Worm (Caenorhabditis elegans): Measurements from ENCODE around the gene T03G6.7.

Gene T03G6.7

ce11 chrX:2585655-2586054 lies 8.2 kb upstream of the T03G6.7 start, which contains the start of gene H01M10.2:
Gene H01M10.2, minus strand, starts transcription at chrX:2585755.
- TF ChIP-seq ztf-22 (GFP tag; optimal IDR thresholded peaks at IDR 0.05): no peak
- no peak for TF ChIP-seq ztf-25 (GFP tag; IDR thresholded peaks at IDR 0.05)
- no peak for TF ChIP-seq dpff-1 (tag; optimal IDR thresholded peaks at IDR 0.05)
- TF ChIP-seq unc-130 (GFP tag; optimal IDR thresholded peaks at IDR 0.05): no peak
- TF ChIP-seq ets-4 (GFP tag; optimal IDR thresholded peaks at IDR 0.05): no peak
- TF ChIP-seq nhr-27 (tag; optimal IDR thresholded peaks at IDR 0.05): no peak

- TF ChIP-seq tbp1 (GFP tag; optimal IDR thresholded peaks at IDR 0.05): no peak
Measured at ce11 chrX:2588012-2588411, 5.8 kb upstream of the T03G6.7 start.

- TF ChIP-seq tbx-9 (tag; optimal IDR thresholded peaks at IDR 0.05; ENCODE audit: borderline replicate concordance): no peak
- TF ChIP-seq hmg-1.2 (GFP tag; IDR thresholded peaks at IDR 0.05): no peak
- no peak for TF ChIP-seq somi-1 (GFP tag; optimal IDR thresholded peaks at IDR 0.05)
- TF ChIP-seq Y56A3A.18 (GFP tag; IDR thresholded peaks at IDR 0.05): no peak
- TF ChIP-seq attf-6 (GFP tag; IDR thresholded peaks at IDR 0.05): no peak
- no peak for TF ChIP-seq hsf-1 (GFP tag; IDR thresholded peaks at IDR 0.05)
- TF ChIP-seq B0019.2 (GFP tag; conservative IDR thresholded peaks at IDR 0.05): no peak
- TF ChIP-seq aptf-3 (GFP tag; IDR thresholded peaks at IDR 0.05): no peak
- TF ChIP-seq lag-1 (GFP tag; IDR thresholded peaks at IDR 0.05): no peak
- TF ChIP-seq F57A8.1 (GFP tag; optimal IDR thresholded peaks at IDR 0.05): no peak
- no peak for TF ChIP-seq nfyb-1 (GFP tag; IDR thresholded peaks at IDR 0.05)
- TF ChIP-seq dpl-1 (GFP tag; optimal IDR thresholded peaks at IDR 0.05): no peak
- TF ChIP-seq F22D6.2 (tag; optimal IDR thresholded peaks at IDR 0.05): no peak
- no peak for TF ChIP-seq hlh-26 (GFP tag; conservative IDR thresholded peaks at IDR 0.05)
- TF ChIP-seq lsl-1 (GFP tag; optimal IDR thresholded peaks at IDR 0.05): no peak
- TF ChIP-seq B0261.1 (tag; optimal IDR thresholded peaks at IDR 0.05): no peak
- no peak for TF ChIP-seq hmg-20 (GFP tag; IDR thresholded peaks at IDR 0.05)
Measured at ce11 chrX:2590023-2590422, 3.8 kb upstream of the T03G6.7 start.

ce11 chrX:2590777-2591176 lies 3.1 kb upstream of the T03G6.7 start:
- no peak for TF ChIP-seq egl-44 (GFP tag; IDR thresholded peaks at IDR 0.05)
- TF ChIP-seq ceh-58 (GFP tag; IDR thresholded peaks at IDR 0.05): no peak
- TF ChIP-seq lin-26 (GFP tag; IDR thresholded peaks at IDR 0.05): peak; percentile 41; the same call in 1 of the 2 replicates
- peak; percentile 52 for TF ChIP-seq ztf-26 (tag; optimal IDR thresholded peaks at IDR 0.05)
- TF ChIP-seq lin-40 (tag; optimal IDR thresholded peaks at IDR 0.05): peak; percentile 27
- no peak for TF ChIP-seq egrh-3 (GFP tag; IDR thresholded peaks at IDR 0.05)
- TF ChIP-seq tbp1 (GFP tag; optimal IDR thresholded peaks at IDR 0.05): peak; percentile 26

- TF ChIP-seq mcd-1 (GFP tag; IDR thresholded peaks at IDR 0.05) (no peak), lin-40 (tag; optimal IDR thresholded peaks at IDR 0.05) (peak; percentile 40), ztf-22 (GFP tag; optimal IDR thresholded peaks at IDR 0.05) (peak; percentile 9), K12H6.12 (tag; optimal IDR thresholded peaks at IDR 0.05) (peak; percentile 14), ceh-27 (GFP tag; optimal IDR thresholded peaks at IDR 0.05) (peak; percentile 69), lin-26 (GFP tag; IDR thresholded peaks at IDR 0.05) (peak; percentile 49; the same call in 1 of the 2 replicates), ztf-26 (tag; optimal IDR thresholded peaks at IDR 0.05) (peak; percentile 17), snpc-3.4 (tag; optimal IDR thresholded peaks at IDR 0.05) (no peak), efl-1 (GFP tag; optimal IDR thresholded peaks at IDR 0.05) (peak; percentile 33), hmg-1.2 (GFP tag; IDR thresholded peaks at IDR 0.05) (peak; percentile 40; the same call in 1 of the 2 replicates), nhr-80 (tag; optimal IDR thresholded peaks at IDR 0.05) (peak; percentile 35), xnd-1 (tag; optimal IDR thresholded peaks at IDR 0.05) (no peak), pbrm-1 (GFP tag; IDR thresholded peaks at IDR 0.05) (0 out of 2 replicates have a peak, but pooled peaks have one; percentile 21)
Measured at ce11 chrX:2591586-2592000, 2.2 kb upstream of the T03G6.7 start.

Measured in whole organism, young adult.